Fruit fly (Drosophila melanogaster) ovary, adult (tissue): Measurements from ENCODE around the gene Vm26Aa.
A peak's percentile ranks its signal among the peaks of the same experiment; 100 is the strongest.

Source experiments
- CG17801 ChIP-seq: fragments of 200-800 bp; optimal IDR thresholded peaks from 2 replicates; lab custom pipeline; 2019; ENCODE audit warnings: missing biosample characterization, mild to moderate bottlenecking, missing genetic modification characterization, moderate library complexity; ENCODE audit not compliant: partially characterized antibody

The Vm26Aa gene

dm6 chr2L:5959863-5960658 is at the start of gene Vm26Aa:
Vm26Aa (minus strand) TSS chr2L:5960340.
- no peak for TF ChIP-seq CG17801

- TF ChIP-seq CG17801 = no peak
These were observed 46.5 kb upstream of the Vm26Aa start, which contains the start of gene Gal for dm6 chr2L:6006508-6007232. Gal (minus strand) TSS chr2L:6006827.

DNA sequence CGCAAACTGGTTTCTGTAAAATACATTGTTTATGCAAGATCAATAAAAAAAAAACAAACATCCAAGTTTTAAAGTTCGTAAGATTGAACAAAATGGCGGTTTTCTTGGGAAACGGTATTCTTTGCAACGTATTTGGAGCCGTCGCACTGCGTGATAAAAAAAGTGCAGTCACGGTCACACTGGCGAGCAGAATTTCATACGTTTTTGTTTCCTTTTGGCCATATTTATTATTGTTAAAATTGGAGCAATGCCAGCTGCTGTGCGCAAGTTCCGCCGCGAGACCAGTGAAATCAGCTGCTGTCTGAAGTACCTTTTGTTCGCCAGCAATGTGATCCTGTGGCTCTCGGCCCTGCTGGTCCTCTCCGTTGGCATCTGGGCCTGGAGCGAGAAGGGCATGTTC is 39.9 kb upstream of the Vm26Aa start, which contains the start of gene Tsp26A:
TSS of gene Tsp26A (plus strand) at position 164 of the 400 bp plus-strand sequence.
- TF ChIP-seq CG17801 = no peak

dm6 chr2L:5999247-5999646 is 39.1 kb upstream of the Vm26Aa start, which contains the start of gene Kdm5:
Kdm5 (minus strand) TSS chr2L:5999501.
- TF ChIP-seq CG17801 = peak; percentile 22

- TF ChIP-seq CG17801 = no peak
These were observed 38.2 kb upstream of the Vm26Aa start for dm6 chr2L:5998383-5998782.

DNA sequence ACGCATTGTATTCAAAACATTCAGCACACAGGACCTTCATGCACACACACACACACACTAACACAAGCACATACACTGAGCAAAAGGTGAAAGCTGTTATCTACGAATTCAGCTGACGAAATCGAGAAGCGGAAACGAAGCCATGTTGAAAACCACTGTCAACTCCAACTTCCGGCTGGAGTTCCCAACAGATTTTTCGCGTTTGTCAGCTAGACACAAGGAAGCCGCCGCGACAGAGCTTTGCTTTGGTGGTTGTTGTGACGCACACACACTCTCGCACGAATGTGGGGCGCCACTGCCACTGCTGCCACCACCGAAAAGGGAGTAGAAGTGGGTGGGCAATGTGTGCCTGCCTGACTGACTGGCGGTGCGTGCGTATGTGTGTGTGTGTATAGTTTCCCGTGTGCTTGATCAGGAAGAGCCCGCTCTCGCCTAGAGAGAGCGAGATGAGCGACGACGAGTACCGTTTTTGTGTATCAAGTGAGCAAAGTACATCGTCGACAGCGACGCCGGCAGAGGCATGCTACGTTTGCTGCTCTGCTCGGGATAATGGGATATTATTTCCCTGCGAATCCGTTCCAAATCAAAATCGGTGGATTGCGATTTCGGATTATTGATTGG is 37.6 kb upstream of the Vm26Aa start:
- no peak for TF ChIP-seq CG17801

- TF ChIP-seq CG17801 = no peak
These were observed 30.3 kb upstream of the Vm26Aa start for dm6 chr2L:5990447-5990846.

- no peak for TF ChIP-seq CG17801
These were observed 28.3 kb upstream of the Vm26Aa start for dm6 chr2L:5988115-5989092.

DNA sequence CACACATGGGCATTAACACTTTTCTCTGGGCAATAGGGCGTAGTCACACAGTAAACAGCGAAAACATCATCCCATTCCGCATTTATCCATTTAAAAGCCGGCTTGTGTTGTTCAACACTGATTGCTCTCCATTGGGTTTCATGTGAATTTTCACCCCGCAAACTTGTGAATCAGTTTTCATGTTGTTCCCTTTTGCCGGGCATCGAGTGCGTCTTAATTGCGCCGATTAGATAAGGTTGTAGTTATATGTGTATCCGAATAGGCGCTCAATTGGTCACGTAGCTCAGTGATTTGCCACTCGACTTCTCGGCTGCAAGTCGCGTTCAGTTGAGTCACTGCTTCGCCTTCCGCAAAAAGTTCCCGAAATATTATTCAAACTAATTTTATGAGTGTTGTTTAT is 26.8 kb upstream of the Vm26Aa start:
- no peak for TF ChIP-seq CG17801

DNA sequence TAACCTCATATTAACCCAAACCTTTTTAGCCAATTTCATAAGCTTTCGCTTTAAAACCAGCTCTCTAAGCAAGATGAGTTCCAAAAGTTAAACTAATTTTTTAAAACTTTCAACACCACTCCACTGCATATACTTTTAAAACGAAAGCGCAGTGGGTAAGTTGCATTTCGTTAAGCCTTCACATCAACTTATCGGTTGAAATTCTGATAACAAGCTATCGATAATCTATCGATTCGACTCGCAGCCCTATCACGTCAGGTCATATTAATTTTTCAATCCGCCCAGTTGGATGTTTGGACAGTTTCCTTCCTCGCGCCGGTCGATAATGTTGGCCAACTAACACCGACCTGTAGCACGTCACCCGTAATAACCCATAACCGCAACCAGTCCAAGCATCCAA is 26.0 kb upstream of the Vm26Aa start, which contains the start of gene ifc:
TSS of gene ifc (plus strand) at position 255 of the 400 bp plus-strand sequence.
- peak; percentile 63 for TF ChIP-seq CG17801

DNA sequence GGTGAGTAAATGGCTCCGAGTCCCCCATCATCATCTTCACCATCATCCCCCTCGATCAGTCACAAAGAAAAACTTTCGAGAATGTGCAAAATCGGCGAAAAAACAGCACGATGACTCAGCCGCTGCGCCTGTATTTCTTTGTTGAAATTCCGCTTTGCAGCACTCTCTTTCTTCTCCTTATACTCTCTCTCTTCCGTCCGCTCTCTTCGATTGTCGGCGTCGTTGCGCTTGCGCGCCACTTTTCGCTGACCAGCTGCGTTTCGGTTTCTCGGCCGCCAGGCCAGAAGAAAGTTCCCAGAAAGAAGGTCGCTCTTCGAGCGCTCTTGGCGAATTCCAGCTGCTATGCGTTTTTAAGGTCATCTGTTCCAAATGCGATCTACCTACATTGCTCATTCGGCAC is 23.1 kb upstream of the Vm26Aa start:
- no peak for TF ChIP-seq CG17801

dm6 chr2L:5982334-5982987 is 22.3 kb upstream of the Vm26Aa start:
- TF ChIP-seq CG17801 = peak; percentile 64

dm6 chr2L:5981433-5982333 is 21.5 kb upstream of the Vm26Aa start, which contains the start of gene eIF4A:
eIF4A (plus strand) TSS chr2L:5981764.
- peak; percentile 27 for TF ChIP-seq CG17801

DNA sequence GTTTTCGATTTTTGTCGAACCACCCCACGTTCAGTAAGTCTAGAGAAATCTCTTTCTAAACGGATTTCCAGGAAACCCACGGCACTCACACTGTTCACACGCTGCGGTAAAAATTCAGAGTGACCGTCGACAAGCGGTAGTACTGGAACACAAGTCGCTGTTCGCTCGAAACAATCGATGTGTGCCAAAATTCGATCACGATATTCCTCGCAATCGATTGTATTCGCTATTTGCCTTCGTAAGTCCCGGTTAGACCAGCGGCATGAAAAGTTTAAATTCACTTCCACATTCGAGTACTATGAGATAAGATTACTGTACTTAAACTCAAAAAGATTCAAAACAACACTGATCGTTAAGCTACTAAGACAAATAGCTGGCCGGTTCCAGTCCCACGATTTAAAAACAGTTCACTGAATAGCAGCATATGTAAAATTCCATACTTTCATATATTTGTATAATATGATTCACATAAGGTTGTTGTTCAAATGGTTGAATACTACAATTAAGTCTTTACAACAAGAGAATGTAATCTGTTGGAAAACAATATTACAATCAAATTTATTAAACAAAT is 20.8 kb upstream of the Vm26Aa start, which contains the start of gene chic:
TSS of gene chic (minus strand) at position 157 of the 571 bp plus-strand sequence.
- peak; percentile 43 for TF ChIP-seq CG17801
